Fruit fly (Drosophila melanogaster) whole organism: Measurements from ENCODE around the gene CG4892.

ENCODE experiments used
- CG8478 ChIP-seq: fragments of >200 bp; optimal IDR thresholded peaks from 2 replicates; lab custom pipeline; 2018; ENCODE audit warnings: inconsistent platforms
- Dll ChIP-seq: fragments of >200 bp; optimal IDR thresholded peaks from 2 replicates; lab custom pipeline; 2017
- EcR ChIP-seq, 2 experiments: fragments of >200 bp; optimal IDR thresholded peaks; 2 replicates each; lab custom pipeline; 2017; ENCODE audit warnings: missing biosample characterization in 2 of 2, missing genetic modification characterization in 2 of 2, missing genetic modification reagents in 2 of 2
- pan ChIP-seq: fragments of >200 bp; optimal IDR thresholded peaks from 2 replicates; lab custom pipeline; 2017
- psq ChIP-seq: fragments of >200 bp; optimal IDR thresholded peaks from 2 replicates; lab custom pipeline; 2017
- usp ChIP-seq: fragments of >200 bp; optimal IDR thresholded peaks from 2 replicates; lab custom pipeline; 2017; ENCODE audit warnings: missing biosample characterization, missing genetic modification characterization, mixed read lengths

Gene CG4892

dm6 chr2L:16133208-16133607 is at the start of gene CG4892:
CG4892 (plus strand) TSS chr2L:16133508.
- TF ChIP-seq CG8478 (lab: Kevin White, UChicago) (no peak), psq (lab: Kevin White, UChicago) (no peak), EcR (GFP tag; optimal IDR thresholded peaks at IDR 0.05; lab: Kevin White, UChicago) (no peak), pan (lab: Kevin White, UChicago) (no peak), usp (GFP tag; lab: Kevin White, UChicago) (no peak), Dll (lab: Kevin White, UChicago) (no peak)

- no peak for TF ChIP-seq CG8478 (lab: Kevin White, UChicago)
- TF ChIP-seq psq (lab: Kevin White, UChicago): no peak
- no peak for TF ChIP-seq EcR (GFP tag; optimal IDR thresholded peaks at IDR 0.05; lab: Kevin White, UChicago)
- no peak for TF ChIP-seq pan (lab: Kevin White, UChicago)
- TF ChIP-seq usp (GFP tag; lab: Kevin White, UChicago): no peak
- no peak for TF ChIP-seq Dll (lab: Kevin White, UChicago)
These were observed 38.6 kb upstream of the CG4892 start, which contains the start of gene CG4891 for dm6 chr2L:16094697-16095096. CG4891 (plus strand) TSS chr2L:16094997.

- no peak for TF ChIP-seq usp (GFP tag; lab: Kevin White, UChicago)
- TF ChIP-seq psq (lab: Kevin White, UChicago): no peak
- no peak for TF ChIP-seq EcR (GFP tag; optimal IDR thresholded peaks at IDR 0.05; lab: Kevin White, UChicago)
- TF ChIP-seq Dll (lab: Kevin White, UChicago): no peak
- no peak for TF ChIP-seq pan (lab: Kevin White, UChicago)
- TF ChIP-seq CG8478 (lab: Kevin White, UChicago): no peak
These were observed 1.9 kb downstream of the CG4892 start, which contains the start of gene CG34168 for dm6 chr2L:16135172-16135571. CG34168 (minus strand) TSS chr2L:16135272.

dm6 chr2L:16165531-16165930 is 32.2 kb downstream of the CG4892 start, which contains the start of gene Ca-alpha1D:
Ca-alpha1D (plus strand) TSS chr2L:16165831.
- TF ChIP-seq usp (GFP tag; lab: Kevin White, UChicago) (no peak), Dll (lab: Kevin White, UChicago) (no peak), CG8478 (lab: Kevin White, UChicago) (no peak), pan (lab: Kevin White, UChicago) (no peak), psq (lab: Kevin White, UChicago) (no peak), EcR (GFP tag; optimal IDR thresholded peaks at IDR 0.05; lab: Kevin White, UChicago) (no peak)
